Fruit fly (Drosophila melanogaster) whole organism, embryonic: ENCODE results near the gene CG43208.

Source experiments
- Ada2b ChIP-seq: fragments of 200-800 bp; sonication (Bioruptor generic); IDR thresholded peaks from 2 replicates; pipeline ENCODE4 v1.3.6; 2022; ENCODE audit warnings: missing biosample characterization, missing genetic modification characterization
- CG10267 ChIP-seq: fragments of 200-800 bp; sonication (Bioruptor generic); optimal IDR thresholded peaks from 2 replicates; lab custom pipeline; 2018; ENCODE audit warnings: missing biosample characterization, mild to moderate bottlenecking, missing genetic modification characterization, moderate library complexity
- CG10366 ChIP-seq: fragments of 200-800 bp; sonication (Bioruptor generic); IDR thresholded peaks from 2 replicates; pipeline ENCODE4 v1.3.6; 2022; ENCODE audit warnings: missing biosample characterization, missing genetic modification characterization
- CG10979 ChIP-seq: fragments of 200-800 bp; sonication (Bioruptor generic); optimal IDR thresholded peaks from 2 replicates; lab custom pipeline; 2018; ENCODE audit warnings: missing biosample characterization, mild to moderate bottlenecking, missing genetic modification characterization, moderate library complexity
- CG11398 ChIP-seq: fragments of 200-800 bp; sonication (Bioruptor generic); optimal IDR thresholded peaks from 2 replicates; lab custom pipeline; 2016; ENCODE audit warnings: missing biosample characterization, missing genetic modification characterization
- CG12071 ChIP-seq: fragments of 200-800 bp; sonication (Bioruptor generic); optimal IDR thresholded peaks from 3 replicates; lab custom pipeline; 2018; ENCODE audit warnings: missing biosample characterization, mild to moderate bottlenecking, missing genetic modification characterization
- CG12219 ChIP-seq: fragments of 200-800 bp; sonication (Bioruptor generic); optimal IDR thresholded peaks from 3 replicates; lab custom pipeline; 2018; ENCODE audit warnings: missing biosample characterization, mild to moderate bottlenecking, missing genetic modification characterization
- CG12769 ChIP-seq: fragments of 200-800 bp; sonication (Bioruptor generic); optimal IDR thresholded peaks from 2 replicates; lab custom pipeline; 2019; ENCODE audit warnings: missing biosample characterization, mild to moderate bottlenecking, missing genetic modification characterization, moderate library complexity
- CG13894 ChIP-seq: fragments of 200-800 bp; sonication (Bioruptor generic); optimal IDR thresholded peaks from 3 replicates; lab custom pipeline; 2018; ENCODE audit warnings: missing biosample characterization, mild to moderate bottlenecking, missing genetic modification characterization, moderate library complexity
- CG14441 ChIP-seq: fragments of 200-800 bp; sonication (Bioruptor generic); IDR thresholded peaks from 2 replicates; pipeline ENCODE4 v1.3.6; 2022; ENCODE audit warnings: missing biosample characterization, missing genetic modification characterization
- CG2199 ChIP-seq: fragments of 200-800 bp; sonication (Bioruptor generic); IDR thresholded peaks from 3 replicates; pipeline ENCODE4 v1.3.6; 2022; ENCODE audit warnings: missing biosample characterization, missing genetic modification characterization
- CG2889 ChIP-seq: fragments of 200-800 bp; sonication (Bioruptor generic); IDR thresholded peaks from 3 replicates; pipeline ENCODE4 v1.3.6; 2022; ENCODE audit warnings: missing biosample characterization, missing genetic modification characterization
- CG31224 ChIP-seq: fragments of 200-800 bp; sonication (Bioruptor generic); IDR thresholded peaks from 2 replicates; pipeline ENCODE4 v1.3.6; 2022; ENCODE audit warnings: missing biosample characterization, missing genetic modification characterization
- CG31441 ChIP-seq: fragments of 200-800 bp; sonication (Bioruptor generic); IDR thresholded peaks from 2 replicates; pipeline ENCODE4 v1.3.6; 2022; ENCODE audit warnings: missing biosample characterization, missing genetic modification characterization
- CG32772 ChIP-seq: fragments of 200-800 bp; sonication (Bioruptor generic); IDR thresholded peaks from 2 replicates; pipeline ENCODE4 v1.3.6; 2022; ENCODE audit warnings: missing biosample characterization, missing genetic modification characterization
- CG4328 ChIP-seq: fragments of 200-800 bp; sonication (Bioruptor generic); optimal IDR thresholded peaks from 3 replicates; lab custom pipeline; 2017; ENCODE audit warnings: missing biosample characterization, missing genetic modification reagents, missing genetic modification characterization
- CG6689 ChIP-seq: fragments of 200-800 bp; sonication (Bioruptor generic); IDR thresholded peaks from 2 replicates; pipeline ENCODE4 v1.3.6; 2022; ENCODE audit warnings: missing biosample characterization, missing genetic modification characterization
- CG8924 ChIP-seq: fragments of 200-800 bp; optimal IDR thresholded peaks from 3 replicates; lab custom pipeline; 2019; ENCODE audit warnings: missing biosample characterization, mild to moderate bottlenecking, missing genetic modification characterization, moderate library complexity
- CG8944 ChIP-seq: fragments of 200-800 bp; sonication (Bioruptor generic); optimal IDR thresholded peaks from 3 replicates; lab custom pipeline; 2016; ENCODE audit warnings: missing biosample characterization, missing genetic modification characterization
- CG9437 ChIP-seq: fragments of 200-800 bp; sonication (Bioruptor generic); optimal IDR thresholded peaks from 2 replicates; lab custom pipeline; 2018; ENCODE audit warnings: missing biosample characterization, mild to moderate bottlenecking, missing genetic modification characterization
- D ChIP-seq, 2 experiments: fragments of 200-800 bp in 1 of 2; fragments of >200 bp in 1 of 2; sonication (Bioruptor generic) in 1 of 2; optimal IDR thresholded peaks; 2 replicates in 1 of 2; 3 replicates in 1 of 2; lab custom pipeline; 2017; ENCODE audit warnings: mild to moderate bottlenecking in 1 of 2, missing biosample characterization in 1 of 2, missing genetic modification characterization in 1 of 2, missing genetic modification reagents in 1 of 2
- Dek ChIP-seq: fragments of 200-800 bp; sonication (Bioruptor generic); optimal IDR thresholded peaks from 3 replicates; lab custom pipeline; 2019; ENCODE audit warnings: missing biosample characterization, mild to moderate bottlenecking, missing genetic modification characterization, moderate library complexity
- E2f2 ChIP-seq: fragments of 200-800 bp; sonication (Bioruptor generic); IDR thresholded peaks from 2 replicates; pipeline ENCODE4 v1.3.6; 2022; ENCODE audit warnings: missing biosample characterization, missing genetic modification characterization
- Gug ChIP-seq: fragments of 200-800 bp; sonication (Bioruptor generic); IDR thresholded peaks from 4 replicates; pipeline ENCODE4 v1.3.6; 2022; ENCODE audit warnings: missing biosample characterization, missing genetic modification characterization
- HmgD ChIP-seq: fragments of 200-800 bp; sonication (Bioruptor generic); optimal IDR thresholded peaks from 3 replicates; lab custom pipeline; 2016; ENCODE audit warnings: missing biosample characterization, missing genetic modification characterization
- Jarid2 ChIP-seq: fragments of 200-800 bp; sonication (Bioruptor generic); optimal IDR thresholded peaks from 3 replicates; lab custom pipeline; 2017; ENCODE audit warnings: mild to moderate bottlenecking, missing biosample characterization, missing genetic modification reagents, missing genetic modification characterization
- NK7.1 ChIP-seq: fragments of 200-800 bp; sonication (Bioruptor generic); optimal IDR thresholded peaks from 3 replicates; lab custom pipeline; 2016; ENCODE audit warnings: missing biosample characterization, missing genetic modification characterization
- Oaz ChIP-seq: fragments of 200-800 bp; sonication (Bioruptor generic); IDR thresholded peaks from 2 replicates; pipeline ENCODE4 v1.3.6; 2022; ENCODE audit warnings: missing biosample characterization, missing genetic modification characterization
- PHDP ChIP-seq: fragments of 200-800 bp; sonication (Bioruptor generic); optimal IDR thresholded peaks from 3 replicates; lab custom pipeline; 2018; ENCODE audit warnings: missing biosample characterization, mild to moderate bottlenecking, missing genetic modification characterization, moderate library complexity
- Sry-δ ChIP-seq: fragments of 200-800 bp; sonication (Bioruptor generic); optimal IDR thresholded peaks from 2 replicates; lab custom pipeline; 2016; ENCODE audit warnings: missing biosample characterization, missing genetic modification characterization
- abd-A ChIP-seq: fragments of 200-800 bp; sonication (Bioruptor generic); optimal IDR thresholded peaks from 3 replicates; lab custom pipeline; 2019; ENCODE audit warnings: missing biosample characterization, mild to moderate bottlenecking, missing genetic modification characterization, moderate library complexity
- cg ChIP-seq: fragments of 200-800 bp; sonication (Bioruptor generic); optimal IDR thresholded peaks from 3 replicates; lab custom pipeline; 2019; ENCODE audit warnings: missing biosample characterization, mild to moderate bottlenecking, missing genetic modification characterization, moderate library complexity
- ci ChIP-seq: fragments of 200-800 bp; sonication (Bioruptor generic); IDR thresholded peaks from 3 replicates; pipeline ENCODE4 v1.3.6; 2022; ENCODE audit warnings: missing biosample characterization, missing genetic modification characterization
- dan ChIP-seq: fragments of 200-800 bp; sonication (Bioruptor generic); IDR thresholded peaks from 2 replicates; pipeline ENCODE4 v1.3.6; 2022; ENCODE audit warnings: missing biosample characterization, missing genetic modification characterization
- dysf ChIP-seq: fragments of 200-800 bp; sonication (Bioruptor generic); IDR thresholded peaks from 3 replicates; pipeline ENCODE4 v1.3.6; 2022; ENCODE audit warnings: missing biosample characterization, missing genetic modification characterization
- ewg ChIP-seq: fragments of 200-800 bp; sonication (Bioruptor generic); optimal IDR thresholded peaks from 3 replicates; lab custom pipeline; 2017; ENCODE audit warnings: mild to moderate bottlenecking, missing biosample characterization, missing genetic modification reagents, missing genetic modification characterization
- fd3F ChIP-seq: fragments of 200-800 bp; sonication (Bioruptor generic); optimal IDR thresholded peaks from 2 replicates; lab custom pipeline; 2018; ENCODE audit warnings: missing biosample characterization, mild to moderate bottlenecking, missing genetic modification characterization, moderate library complexity
- fu2 ChIP-seq: fragments of 200-800 bp; sonication (Bioruptor generic); optimal IDR thresholded peaks from 2 replicates; lab custom pipeline; 2016; ENCODE audit warnings: missing biosample characterization, missing genetic modification characterization
- gce ChIP-seq: fragments of 200-800 bp; sonication (Bioruptor generic); IDR thresholded peaks from 3 replicates; pipeline ENCODE4 v1.3.6; 2022; ENCODE audit warnings: missing biosample characterization, missing genetic modification characterization
- lov ChIP-seq, 2 experiments: fragments of 200-800 bp in 1 of 2; fragments of >200 bp in 1 of 2; sonication (Bioruptor generic) in 1 of 2; IDR thresholded peaks in 1 of 2; optimal IDR thresholded peaks in 1 of 2; 2 replicates in 1 of 2; 3 replicates in 1 of 2; pipeline versions ENCODE4 v1.3.6 to Lab custom; 2017 to 2022; ENCODE audit warnings: missing biosample characterization in 1 of 2, missing genetic modification characterization in 1 of 2
- oc ChIP-seq: fragments of 200-800 bp; sonication (Bioruptor generic); optimal IDR thresholded peaks from 2 replicates; lab custom pipeline; 2018; ENCODE audit warnings: missing biosample characterization, mild to moderate bottlenecking, missing genetic modification characterization, moderate library complexity
- odd ChIP-seq: fragments of 200-800 bp; sonication (Bioruptor generic); optimal IDR thresholded peaks from 2 replicates; lab custom pipeline; 2017; ENCODE audit warnings: missing biosample characterization, mild to moderate bottlenecking, missing genetic modification characterization
- onecut ChIP-seq: fragments of 200-800 bp; sonication (Bioruptor generic); IDR thresholded peaks from 2 replicates; pipeline ENCODE4 v1.3.6; 2022; ENCODE audit warnings: missing biosample characterization, missing genetic modification characterization
- pb ChIP-seq: fragments of 200-800 bp; sonication (Bioruptor generic); optimal IDR thresholded peaks from 3 replicates; lab custom pipeline; 2016; ENCODE audit warnings: missing biosample characterization, missing genetic modification characterization
- salm ChIP-seq: fragments of 200-800 bp; sonication (Bioruptor generic); optimal IDR thresholded peaks from 2 replicates; lab custom pipeline; 2018; ENCODE audit warnings: missing biosample characterization, mild to moderate bottlenecking, missing genetic modification characterization
- scrt ChIP-seq: fragments of 200-800 bp; sonication (Bioruptor generic); optimal IDR thresholded peaks from 2 replicates; lab custom pipeline; 2018; ENCODE audit warnings: missing biosample characterization, mild to moderate bottlenecking, missing genetic modification characterization, moderate library complexity
- sd ChIP-seq: fragments of 200-800 bp; sonication (Bioruptor generic); optimal IDR thresholded peaks from 3 replicates; lab custom pipeline; 2018; ENCODE audit warnings: missing biosample characterization, mild to moderate bottlenecking, missing genetic modification characterization, moderate library complexity
- sim ChIP-seq: fragments of 200-800 bp; sonication (Bioruptor generic); IDR thresholded peaks from 2 replicates; pipeline ENCODE4 v1.3.6; 2022; ENCODE audit warnings: missing biosample characterization, missing genetic modification characterization
- sisA ChIP-seq: fragments of 200-800 bp; sonication (Bioruptor generic); IDR thresholded peaks from 2 replicates; pipeline ENCODE4 v1.3.6; 2022; ENCODE audit warnings: missing biosample characterization, missing genetic modification characterization
- sr ChIP-seq: fragments of 200-800 bp; sonication (Bioruptor generic); IDR thresholded peaks from 3 replicates; pipeline ENCODE4 v1.3.6; 2022; ENCODE audit warnings: missing biosample characterization, missing genetic modification characterization
- zfh2 ChIP-seq: fragments of 200-800 bp; sonication (Bioruptor generic); optimal IDR thresholded peaks from 2 replicates; lab custom pipeline; 2016; ENCODE audit warnings: missing biosample characterization, missing genetic modification characterization

The CG43208 gene

dm6 chr3R:13319873-13320272 lies 16.6 kb downstream of the CG43208 start (continued):
- TF ChIP-seq cg (GFP tag; lab: Kevin White, UChicago): no peak
- TF ChIP-seq Dek (tag; lab: Kevin White, UChicago): no peak
- 0 out of 2 replicates have a peak, but pooled peaks have one; percentile 20 for TF ChIP-seq Oaz (GFP tag; lab: Robert Waterston, UW)
- no peak for TF ChIP-seq salm (tag; lab: Kevin White, UChicago)
- TF ChIP-seq zfh2 (GFP tag; lab: Kevin White, UChicago): no peak
- 0 out of 2 replicates have a peak, but pooled peaks have one; percentile 25 for TF ChIP-seq CG6689 (GFP tag; lab: Robert Waterston, UW)
- no peak for TF ChIP-seq CG32772 (GFP tag; lab: Robert Waterston, UW)
- no peak for TF ChIP-seq CG10366 (GFP tag; lab: Robert Waterston, UW)
- peak; percentile 24; the same call in 1 of the 3 replicates for TF ChIP-seq sr (GFP tag; lab: Robert Waterston, UW)
- TF ChIP-seq lov (optimal IDR thresholded peaks at IDR 0.05; lab: Kevin White, UChicago): no peak
- no peak for TF ChIP-seq lov (GFP tag; IDR thresholded peaks at IDR 0.05; lab: Robert Waterston, UW)
- TF ChIP-seq CG8924 (tag; lab: Kevin White, UChicago): no peak
- no peak for TF ChIP-seq CG14441 (GFP tag; lab: Robert Waterston, UW)
- peak; percentile 6 for TF ChIP-seq oc
- TF ChIP-seq PHDP (tag; lab: Kevin White, UChicago): peak; percentile 52
- peak; percentile 5 for TF ChIP-seq CG9437 (GFP tag; lab: Kevin White, UChicago)
- no peak for TF ChIP-seq sim (GFP tag; lab: Robert Waterston, UW)
- TF ChIP-seq CG12071 (GFP tag; lab: Kevin White, UChicago): peak; percentile 67
- no peak for TF ChIP-seq CG10267
- TF ChIP-seq onecut: no peak
- TF ChIP-seq CG12219 (GFP tag; lab: Kevin White, UChicago): peak; percentile 54
- no peak for TF ChIP-seq dan (GFP tag; lab: Robert Waterston, UW)
- no peak for TF ChIP-seq CG2889
- peak; percentile 7 for TF ChIP-seq ewg (GFP tag; lab: Kevin White, UChicago)
- TF ChIP-seq odd (GFP tag; lab: Kevin White, UChicago): peak; percentile 29
- peak; percentile 15 for TF ChIP-seq fd3F
- TF ChIP-seq CG11398 (GFP tag; lab: Kevin White, UChicago): no peak
- TF ChIP-seq CG31441 (GFP tag; lab: Robert Waterston, UW): peak; percentile 42
- TF ChIP-seq HmgD (GFP tag; lab: Kevin White, UChicago): no peak
- TF ChIP-seq dysf (GFP tag; lab: Robert Waterston, UW): peak; percentile 16; the same call in 1 of the 3 replicates
- no peak for TF ChIP-seq CG8944
- no peak for TF ChIP-seq CG2199 (GFP tag; lab: Robert Waterston, UW)
- TF ChIP-seq ci: peak; percentile 85
- no peak for TF ChIP-seq CG12769 (tag; lab: Kevin White, UChicago)

- TF ChIP-seq Gug (GFP tag; lab: Robert Waterston, UW) (no peak), CG31224 (GFP tag; lab: Robert Waterston, UW) (no peak), D (optimal IDR thresholded peaks at IDR 0.05; lab: Kevin White, UChicago) (no peak), D (GFP tag; optimal IDR thresholded peaks at IDR 0.05; lab: Kevin White, UChicago) (no peak), CG13894 (tag; lab: Kevin White, UChicago) (peak; percentile 2), CG10979 (tag; lab: Kevin White, UChicago) (no peak), NK7.1 (GFP tag; lab: Kevin White, UChicago) (no peak), pb (no peak), abd-A (tag; lab: Kevin White, UChicago) (peak; percentile 57), fu2 (GFP tag; lab: Kevin White, UChicago) (no peak), gce (GFP tag; lab: Robert Waterston, UW) (no peak), sd (peak; percentile 81), scrt (GFP tag; lab: Kevin White, UChicago) (no peak), sisA (GFP tag; lab: Robert Waterston, UW) (no peak), Ada2b (GFP tag; lab: Robert Waterston, UW) (no peak), E2f2 (no peak), Sry-δ (GFP tag; lab: Kevin White, UChicago) (no peak), Oaz (GFP tag; lab: Robert Waterston, UW) (no peak), Jarid2 (no peak), CG4328 (GFP tag; lab: Kevin White, UChicago) (no peak)
Observed at dm6 chr3R:13333031-13333430, 29.8 kb downstream of the CG43208 start.
